Worm (Caenorhabditis elegans) whole organism, L3 larva: ENCODE data around the gene F43E2.6.

ENCODE experiments used
- R02D3.7 ChIP-seq: fragments of 150-350 bp; optimal IDR thresholded peaks from 2 replicates; lab custom pipeline; 2014; ENCODE audit warnings: missing biosample characterization, missing genetic modification characterization
- ama-1 ChIP-seq: fragments of 150-350 bp; optimal IDR thresholded peaks from 2 replicates; lab custom pipeline; 2018
- fkh-2 ChIP-seq: fragments of 150-350 bp; optimal IDR thresholded peaks from 2 replicates; lab custom pipeline; 2014; ENCODE audit warnings: missing biosample characterization, missing genetic modification reagents, missing genetic modification characterization
- jun-1 ChIP-seq: fragments of 150-350 bp; optimal IDR thresholded peaks from 2 replicates; lab custom pipeline; 2014; ENCODE audit warnings: missing biosample characterization, missing genetic modification reagents, missing genetic modification characterization
- nfya-1 ChIP-seq: sonication (generic microtip); optimal IDR thresholded peaks from 2 replicates; lab custom pipeline; 2017; ENCODE audit warnings: missing genetic modification characterization, mild to moderate bottlenecking, missing compliant biosample characterization, antibody characterized with exemption, moderate library complexity; ENCODE audit not compliant: insufficient read depth
- nhr-23 ChIP-seq: fragments of 150-350 bp; optimal IDR thresholded peaks from 2 replicates; lab custom pipeline; 2014; ENCODE audit warnings: missing biosample characterization, missing genetic modification reagents, missing genetic modification characterization
- snpc-4 ChIP-seq: fragments of 150-350 bp; optimal IDR thresholded peaks from 2 replicates; lab custom pipeline; 2014; ENCODE audit warnings: missing biosample characterization, missing genetic modification characterization

DNA sequence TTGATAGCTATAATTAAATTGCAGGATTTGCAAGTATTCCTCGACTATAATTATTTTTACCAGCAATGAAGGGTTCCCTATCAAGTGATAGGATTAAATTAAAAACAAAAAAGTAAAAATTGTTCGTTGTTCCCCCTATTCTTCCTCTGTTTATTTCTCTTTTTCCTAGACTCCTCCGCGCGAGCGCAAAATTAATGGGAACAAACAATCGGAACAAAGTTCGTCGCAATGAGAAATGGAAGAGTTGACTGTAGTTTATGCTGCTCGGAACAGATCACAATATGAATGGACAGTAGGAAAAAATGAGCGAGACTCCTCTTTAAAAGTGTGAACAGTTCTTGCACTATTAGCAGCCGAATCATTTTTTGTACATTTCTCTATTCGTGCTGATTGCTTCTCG lies 28.0 kb downstream of the F43E2.6 start:
- TF ChIP-seq nhr-23 (tag; lab: Kevin White, UChicago) (no peak), jun-1 (tag; lab: Kevin White, UChicago) (no peak), snpc-4 (no peak), nfya-1 (tag; lab: Kevin White, UChicago) (no peak), R02D3.7 (tag; lab: Kevin White, UChicago) (no peak), ama-1 (lab: Kevin White, UChicago) (peak; percentile 65), fkh-2 (no peak)
